Fruit fly (Drosophila melanogaster): Measurements from ENCODE around the gene mei-38.

The mei-38 gene

DNA sequence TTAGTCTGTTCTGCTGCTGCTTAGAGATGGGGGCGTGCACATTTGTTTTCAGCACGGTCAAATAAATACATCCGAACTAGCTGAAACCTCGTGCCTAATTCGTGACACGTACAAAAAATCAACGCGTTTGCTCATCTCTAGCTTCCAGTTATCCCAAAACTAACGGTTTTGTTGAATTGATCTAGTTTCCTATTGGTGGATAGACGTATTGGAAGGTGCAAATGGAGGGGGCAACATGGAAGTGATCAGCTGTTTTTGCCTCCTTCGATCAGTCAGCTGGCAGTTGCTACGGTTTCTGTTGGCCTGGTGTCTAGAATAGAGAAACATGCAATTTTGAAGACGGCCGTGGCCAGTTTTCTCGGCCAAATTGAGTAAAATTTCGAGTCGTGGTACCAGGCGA, 40.8 kb downstream of the mei-38 start:
- TF ChIP-seq ovo (GFP tag; optimal IDR thresholded peaks at IDR 0.05) (peak; percentile 99), CG1620 (GFP tag; optimal IDR thresholded peaks at IDR 0.05) (peak; percentile 12), Hr96 (GFP tag; optimal IDR thresholded peaks at IDR 0.05) (peak; percentile 11), CG33017 (tag; optimal IDR thresholded peaks at IDR 0.05) (no peak), cic (GFP tag; optimal IDR thresholded peaks at IDR 0.05) (no peak), CG11617 (GFP tag; optimal IDR thresholded peaks at IDR 0.05) (peak; percentile 9), bab1 (GFP tag; optimal IDR thresholded peaks at IDR 0.05) (peak; percentile 61), pad (GFP tag; optimal IDR thresholded peaks at IDR 0.05) (peak; percentile 99)

Measured in whole organism, adult.